Fruit fly (Drosophila melanogaster): ENCODE data around the gene CG14662.

Gene CG14662

dm6 chr3R:5023514-5024397 lies 39.7 kb upstream of the CG14662 start (continued):
- TF ChIP-seq CG15601 (tag; optimal IDR thresholded peaks at IDR 0.05): peak; percentile 9
- TF ChIP-seq Bdp1 (GFP tag; optimal IDR thresholded peaks at IDR 0.05): no peak
- TF ChIP-seq CG15514 (GFP tag; optimal IDR thresholded peaks at IDR 0.05): no peak
- 0 out of 2 replicates have a peak, but pooled peaks have one; percentile 10 for TF ChIP-seq Awh (GFP tag; IDR thresholded peaks at IDR 0.05)
- 0 out of 2 replicates have a peak, but pooled peaks have one; percentile 10 for TF ChIP-seq Rfx (GFP tag; IDR thresholded peaks at IDR 0.05)
- TF ChIP-seq CG5245 (GFP tag; optimal IDR thresholded peaks at IDR 0.05): no peak
- no peak for TF ChIP-seq ssp (GFP tag; IDR thresholded peaks at IDR 0.05)
- peak; percentile 72 for TF ChIP-seq Blimp-1 (GFP tag; optimal IDR thresholded peaks at IDR 0.05)
- TF ChIP-seq CG10654 (GFP tag; optimal IDR thresholded peaks at IDR 0.05): no peak
- no peak for TF ChIP-seq Drgx (GFP tag; IDR thresholded peaks at IDR 0.05)
- no peak for TF ChIP-seq CG12071 (GFP tag; optimal IDR thresholded peaks at IDR 0.05)
- TF ChIP-seq Aef1 (GFP tag; IDR thresholded peaks at IDR 0.05): no peak
- TF ChIP-seq Sin3A (optimal IDR thresholded peaks at IDR 0.05): no peak
- no peak for TF ChIP-seq gro (GFP tag; optimal IDR thresholded peaks at IDR 0.05)
- TF ChIP-seq CG10543 (GFP tag; optimal IDR thresholded peaks at IDR 0.05): no peak
- no peak for TF ChIP-seq CG13775 (GFP tag; optimal IDR thresholded peaks at IDR 0.05)
- peak; percentile 23; the same call in 1 of the 2 replicates for TF ChIP-seq NFAT (GFP tag; IDR thresholded peaks at IDR 0.05)
- TF ChIP-seq CG11398 (GFP tag; optimal IDR thresholded peaks at IDR 0.05): no peak
- TF ChIP-seq CG10366 (GFP tag; IDR thresholded peaks at IDR 0.05): no peak
- TF ChIP-seq kay (GFP tag; optimal IDR thresholded peaks at IDR 0.05): no peak
- TF ChIP-seq sug (tag; optimal IDR thresholded peaks at IDR 0.05): no peak
- TF ChIP-seq CG6654 (GFP tag; optimal IDR thresholded peaks at IDR 0.05): no peak
- TF ChIP-seq cg (GFP tag; optimal IDR thresholded peaks at IDR 0.05): peak; percentile 32
- TF ChIP-seq kni (GFP tag; optimal IDR thresholded peaks at IDR 0.05): peak; percentile 39
- TF ChIP-seq so (GFP tag; IDR thresholded peaks at IDR 0.05): no peak
- no peak for TF ChIP-seq Dip3 (GFP tag; optimal IDR thresholded peaks at IDR 0.05)
- no peak for TF ChIP-seq E2f2 (GFP tag; IDR thresholded peaks at IDR 0.05)
- no peak for TF ChIP-seq sd (tag; optimal IDR thresholded peaks at IDR 0.05)
- peak in 1 of 2 experiments; percentile 6 for TF ChIP-seq bsh (GFP tag; optimal IDR thresholded peaks at IDR 0.05)
- TF ChIP-seq CG4424 (GFP tag; optimal IDR thresholded peaks at IDR 0.05): no peak
- TF ChIP-seq CG9437 (GFP tag; optimal IDR thresholded peaks at IDR 0.05): no peak
- TF ChIP-seq Lpt (GFP tag; optimal IDR thresholded peaks at IDR 0.05): no peak
- TF ChIP-seq sima (GFP tag; optimal IDR thresholded peaks at IDR 0.05): no peak
- TF ChIP-seq Lhr (GFP tag; optimal IDR thresholded peaks at IDR 0.05): no peak
- no peak for TF ChIP-seq CG14860 (GFP tag; IDR thresholded peaks at IDR 0.05; ENCODE audit: partially characterized antibody)
- no peak for TF ChIP-seq Nf-YB (GFP tag; optimal IDR thresholded peaks at IDR 0.05)
- TF ChIP-seq crc (GFP tag; optimal IDR thresholded peaks at IDR 0.05): no peak
- no peak for TF ChIP-seq wor (GFP tag; IDR thresholded peaks at IDR 0.05)
- peak; percentile 25 for TF ChIP-seq CG12769 (tag; optimal IDR thresholded peaks at IDR 0.05)
- TF ChIP-seq Atf3 (GFP tag; optimal IDR thresholded peaks at IDR 0.05): no peak
- TF ChIP-seq CG34224 (GFP tag; IDR thresholded peaks at IDR 0.05; ENCODE audit: partially characterized antibody): no peak
- TF ChIP-seq zfh1 (GFP tag; IDR thresholded peaks at IDR 0.05): peak; percentile 61
- TF ChIP-seq B-H1 (GFP tag; IDR thresholded peaks at IDR 0.05): no peak
- peak; percentile 4 for TF ChIP-seq CG18262 (tag; optimal IDR thresholded peaks at IDR 0.05)
- TF ChIP-seq CG18476 (GFP tag; optimal IDR thresholded peaks at IDR 0.05): no peak
- 0 out of 3 replicates have a peak, but pooled peaks have one; percentile 30 for TF ChIP-seq row (GFP tag; IDR thresholded peaks at IDR 0.05)
- TF ChIP-seq Dbx (GFP tag; IDR thresholded peaks at IDR 0.05): no peak
- TF ChIP-seq hth (optimal IDR thresholded peaks at IDR 0.05): no peak
- no peak for TF ChIP-seq Sox100B (GFP tag; optimal IDR thresholded peaks at IDR 0.05)
- no peak for TF ChIP-seq Antp (GFP tag; optimal IDR thresholded peaks at IDR 0.05)
